Fruit fly (Drosophila melanogaster): ENCODE results near the gene CG43401.

Gene CG43401

DNA sequence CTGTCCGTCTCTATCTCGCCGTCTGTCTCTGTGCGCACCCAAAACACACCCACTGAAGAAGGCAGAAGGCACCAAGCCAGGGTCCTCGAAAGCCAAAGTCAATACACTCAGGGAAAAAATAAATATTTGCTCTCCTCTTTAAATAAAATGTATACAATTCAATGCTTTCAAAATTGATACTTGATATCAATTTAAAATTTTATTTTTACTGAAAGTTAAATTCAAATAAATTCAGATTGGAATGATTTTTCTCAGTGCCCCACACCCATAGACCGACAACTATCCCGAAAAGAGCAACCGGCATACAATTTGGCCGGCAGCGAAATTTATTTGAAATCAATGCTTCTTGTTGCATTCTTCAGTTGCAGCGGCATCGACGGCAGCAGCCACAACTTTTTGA, 28.5 kb downstream of the CG43401 start:
- TF ChIP-seq Sp1 (GFP tag; optimal IDR thresholded peaks at IDR 0.05) (no peak), GATAd (GFP tag; optimal IDR thresholded peaks at IDR 0.05) (no peak), br (GFP tag; optimal IDR thresholded peaks at IDR 0.05) (no peak), usp (GFP tag; optimal IDR thresholded peaks at IDR 0.05) (no peak), Dfd (GFP tag; optimal IDR thresholded peaks at IDR 0.05) (no peak), Vsx2 (GFP tag; optimal IDR thresholded peaks at IDR 0.05; ENCODE audit: partially characterized antibody) (no peak), foxo (GFP tag; optimal IDR thresholded peaks at IDR 0.05) (no peak), Dif (GFP tag; optimal IDR thresholded peaks at IDR 0.05; ENCODE audit: partially characterized antibody) (no peak), brk (GFP tag; optimal IDR thresholded peaks at IDR 0.05) (no peak)

DNA sequence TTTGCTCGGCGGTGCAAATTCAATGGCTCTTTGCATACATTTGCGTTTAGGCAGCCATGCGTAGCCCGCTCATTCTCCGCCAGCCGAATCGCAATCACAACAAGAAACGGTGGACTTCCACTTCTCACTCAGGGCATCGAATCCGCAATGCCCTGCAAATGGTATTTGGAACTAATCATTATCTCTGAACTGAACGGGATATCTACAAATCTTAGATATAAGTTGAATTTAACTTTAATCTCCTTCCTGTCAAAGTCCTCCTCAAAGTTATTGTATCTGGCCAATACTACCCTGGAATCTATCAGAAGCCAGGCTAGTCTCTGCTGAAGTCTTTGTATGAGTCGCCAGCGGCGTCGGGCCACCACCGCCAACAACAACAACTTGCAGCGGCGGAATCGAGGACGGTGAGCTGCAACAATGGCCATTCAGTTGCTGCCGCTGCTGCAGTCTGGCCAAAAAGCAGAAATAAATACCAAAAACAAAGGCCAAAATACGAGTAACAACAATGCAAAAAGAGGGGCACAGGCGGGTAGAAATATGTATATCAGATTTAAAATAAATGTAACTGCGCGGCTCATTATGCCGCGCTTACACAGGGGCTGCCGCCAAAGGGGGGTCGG, 30.4 kb downstream of the CG43401 start:
- TF ChIP-seq N (GFP tag; optimal IDR thresholded peaks at IDR 0.05) = no peak
- no peak for TF ChIP-seq CG9705 (GFP tag; optimal IDR thresholded peaks at IDR 0.05)
- TF ChIP-seq Dif (GFP tag; optimal IDR thresholded peaks at IDR 0.05; ENCODE audit: partially characterized antibody) = no peak
- no peak for TF ChIP-seq CG32264 (GFP tag; optimal IDR thresholded peaks at IDR 0.05)
- TF ChIP-seq ey (GFP tag; optimal IDR thresholded peaks at IDR 0.05) = peak; percentile 53
- no peak for TF ChIP-seq Vsx2 (GFP tag; optimal IDR thresholded peaks at IDR 0.05; ENCODE audit: partially characterized antibody)
- TF ChIP-seq dmrt93B (GFP tag; optimal IDR thresholded peaks at IDR 0.05) = peak; percentile 5
- TF ChIP-seq Rel (GFP tag; optimal IDR thresholded peaks at IDR 0.05) = no peak
- no peak for TF ChIP-seq Rel (tag; optimal IDR thresholded peaks at IDR 0.05)
- no peak for TF ChIP-seq Hnf4 (GFP tag; optimal IDR thresholded peaks at IDR 0.05)
- no peak for TF ChIP-seq Sp1 (GFP tag; optimal IDR thresholded peaks at IDR 0.05)
- TF ChIP-seq br (GFP tag; optimal IDR thresholded peaks at IDR 0.05) = peak; percentile 17
- TF ChIP-seq Myc (optimal IDR thresholded peaks at IDR 0.05) = no peak
- TF ChIP-seq psq (GFP tag; optimal IDR thresholded peaks at IDR 0.05) = peak; percentile 13
- TF ChIP-seq Jra (GFP tag; optimal IDR thresholded peaks at IDR 0.05) = no peak
- TF ChIP-seq sv (GFP tag; optimal IDR thresholded peaks at IDR 0.05) = no peak
- no peak for TF ChIP-seq dsf (GFP tag; optimal IDR thresholded peaks at IDR 0.05; ENCODE audit: borderline replicate concordance)
- TF ChIP-seq fru (GFP tag; optimal IDR thresholded peaks at IDR 0.05) = peak; percentile 19
- no peak for TF ChIP-seq Hr78 (GFP tag; optimal IDR thresholded peaks at IDR 0.05)
- TF ChIP-seq dl (GFP tag; optimal IDR thresholded peaks at IDR 0.05; ENCODE audit: insufficient read depth in 1 of 2, partially characterized antibody in 2 of 2) = no peak
- TF ChIP-seq Abd-B (GFP tag; optimal IDR thresholded peaks at IDR 0.05) = no peak
- no peak for TF ChIP-seq Dfd (GFP tag; optimal IDR thresholded peaks at IDR 0.05)
- no peak for TF ChIP-seq Mio (GFP tag; optimal IDR thresholded peaks at IDR 0.05)
- no peak for TF ChIP-seq tai (GFP tag; optimal IDR thresholded peaks at IDR 0.05)
- peak; percentile 14 for TF ChIP-seq OdsH (GFP tag; optimal IDR thresholded peaks at IDR 0.05)
- TF ChIP-seq foxo (GFP tag; optimal IDR thresholded peaks at IDR 0.05) = peak in 1 of 2 experiments; percentile 43
- peak; percentile 61 for TF ChIP-seq h (GFP tag; optimal IDR thresholded peaks at IDR 0.05)
- TF ChIP-seq pan (optimal IDR thresholded peaks at IDR 0.05) = no peak
- TF ChIP-seq woc (GFP tag; optimal IDR thresholded peaks at IDR 0.05) = peak; percentile 22
- no peak for TF ChIP-seq GATAd (GFP tag; optimal IDR thresholded peaks at IDR 0.05)
- no peak for TF ChIP-seq jim (GFP tag; optimal IDR thresholded peaks at IDR 0.05)
- no peak for TF ChIP-seq lola (GFP tag; optimal IDR thresholded peaks at IDR 0.05)
- TF ChIP-seq rgr (GFP tag; optimal IDR thresholded peaks at IDR 0.05) = peak; percentile 29
- TF ChIP-seq brk (GFP tag; optimal IDR thresholded peaks at IDR 0.05) = no peak
- peak; percentile 37 for TF ChIP-seq HLH106 (tag; optimal IDR thresholded peaks at IDR 0.05)
- TF ChIP-seq usp (GFP tag; optimal IDR thresholded peaks at IDR 0.05) = no peak
- TF ChIP-seq sage (GFP tag; optimal IDR thresholded peaks at IDR 0.05) = peak; percentile 12
- TF ChIP-seq CrebA (GFP tag; optimal IDR thresholded peaks at IDR 0.05; ENCODE audit: borderline replicate concordance) = no peak
- TF ChIP-seq Hr83 (GFP tag; optimal IDR thresholded peaks at IDR 0.05; ENCODE audit: poor library complexity, severe bottlenecking) = no peak

DNA sequence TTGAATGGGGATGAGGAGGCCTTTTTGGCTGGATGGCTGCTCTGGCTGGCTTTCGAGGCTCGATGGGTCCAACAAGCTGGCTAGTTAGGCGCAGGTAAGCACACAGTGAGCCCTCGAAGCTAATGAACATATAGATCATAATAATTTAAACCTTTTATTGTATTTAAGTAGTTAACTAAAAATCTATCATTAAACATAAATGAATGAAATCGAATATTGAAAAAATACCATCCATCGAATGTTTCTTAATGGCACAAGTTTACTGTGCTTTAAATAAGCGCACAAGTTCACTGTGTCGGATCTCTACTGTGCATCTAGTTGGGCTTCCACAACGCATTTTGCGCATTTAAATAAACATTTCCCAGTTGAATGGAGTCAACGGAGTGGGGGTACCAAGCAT, 31.1 kb downstream of the CG43401 start:
- TF ChIP-seq foxo (GFP tag; optimal IDR thresholded peaks at IDR 0.05) = peak in 1 of 2 experiments; percentile 26
- TF ChIP-seq rgr (GFP tag; optimal IDR thresholded peaks at IDR 0.05) = peak; percentile 21
- TF ChIP-seq HLH106 (tag; optimal IDR thresholded peaks at IDR 0.05) = peak; percentile 8
- peak; percentile 36 for TF ChIP-seq woc (GFP tag; optimal IDR thresholded peaks at IDR 0.05)
- peak; percentile 16 for TF ChIP-seq fru (GFP tag; optimal IDR thresholded peaks at IDR 0.05)
- TF ChIP-seq CrebA (GFP tag; optimal IDR thresholded peaks at IDR 0.05; ENCODE audit: borderline replicate concordance) = no peak
- no peak for TF ChIP-seq N (GFP tag; optimal IDR thresholded peaks at IDR 0.05)
- peak; percentile 13 for TF ChIP-seq h (GFP tag; optimal IDR thresholded peaks at IDR 0.05)

Data from whole organism, wandering third instar larva.